Worm (Caenorhabditis elegans): ENCODE measurements around the gene B0252.5.
A peak's percentile ranks its signal among the peaks of the same experiment; 100 is the strongest.

Gene B0252.5

DNA sequence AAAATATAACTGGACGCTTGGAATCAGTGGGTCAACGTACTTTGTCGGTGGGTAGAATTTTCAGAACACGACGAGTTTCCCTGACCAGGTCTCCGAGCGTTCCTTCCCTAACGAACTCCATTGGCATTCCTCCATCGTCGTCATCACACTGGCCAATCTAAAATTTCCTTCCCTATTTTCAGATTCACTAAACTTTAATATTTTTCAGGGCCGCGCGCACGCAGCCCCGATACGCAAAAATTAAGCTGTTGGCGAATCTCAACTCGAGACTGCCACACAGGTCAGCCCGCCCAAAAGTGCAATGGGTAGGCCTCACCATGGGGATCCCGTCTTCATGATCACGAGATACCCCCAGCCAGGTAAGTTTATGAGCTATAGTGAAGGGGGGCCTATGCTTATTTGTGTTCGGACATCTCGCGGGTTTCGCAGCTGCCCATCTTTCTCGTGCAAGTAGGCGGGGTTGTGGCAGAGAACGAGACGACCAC is 49.6 kb upstream of the B0252.5 start (continued):
- no peak for TF ChIP-seq C34B4.2 (tag; optimal IDR thresholded peaks at IDR 0.05)
- no peak for TF ChIP-seq ceh-90 (tag; optimal IDR thresholded peaks at IDR 0.05)
- no peak for TF ChIP-seq unc-30 (tag; optimal IDR thresholded peaks at IDR 0.05)
- TF ChIP-seq C04F5.9 (tag; optimal IDR thresholded peaks at IDR 0.05): peak; percentile 80
- no peak for TF ChIP-seq vab-15 (tag; optimal IDR thresholded peaks at IDR 0.05)
- peak; percentile 2 for TF ChIP-seq C16A3.4 (tag; optimal IDR thresholded peaks at IDR 0.05)
- peak in 1 of 2 experiments; percentile 71 for TF ChIP-seq ztf-11 (tag; optimal IDR thresholded peaks at IDR 0.05)
- TF ChIP-seq efl-1 (optimal IDR thresholded peaks at IDR 0.05): peak; percentile 60 to 78
- peak; percentile 37 to 96 for TF ChIP-seq efl-1 (GFP tag; optimal IDR thresholded peaks at IDR 0.05 in 1 of 2)
- TF ChIP-seq pqm-1 (tag; optimal IDR thresholded peaks at IDR 0.05): no peak
- TF ChIP-seq zag-1 (tag; optimal IDR thresholded peaks at IDR 0.05): no peak
- TF ChIP-seq hlh-17 (GFP tag; optimal IDR thresholded peaks at IDR 0.05; ENCODE audit: borderline replicate concordance): peak; percentile 34
- peak; percentile 59 for TF ChIP-seq zip-4 (GFP tag; optimal IDR thresholded peaks at IDR 0.05)
- peak; percentile 86 for TF ChIP-seq snu-23 (GFP tag; optimal IDR thresholded peaks at IDR 0.05)
- TF ChIP-seq lin-15B (tag; optimal IDR thresholded peaks at IDR 0.05): peak; percentile 35
- peak; percentile 21 for TF ChIP-seq fkh-10 (GFP tag; optimal IDR thresholded peaks at IDR 0.05)
- TF ChIP-seq irx-1 (tag; optimal IDR thresholded peaks at IDR 0.05): peak; percentile 66
- TF ChIP-seq nhr-28 (tag; optimal IDR thresholded peaks at IDR 0.05): no peak
- peak; percentile 85 for TF ChIP-seq lin-13 (GFP tag; optimal IDR thresholded peaks at IDR 0.05)
- TF ChIP-seq elt-2 (tag; optimal IDR thresholded peaks at IDR 0.05): peak; percentile 50
- TF ChIP-seq lin-35 (GFP tag; optimal IDR thresholded peaks at IDR 0.05): peak; percentile 41 to 65
- peak; percentile 59 for TF ChIP-seq ztf-4 (tag; optimal IDR thresholded peaks at IDR 0.05)
- peak; percentile 93 for TF ChIP-seq nhr-47 (tag; optimal IDR thresholded peaks at IDR 0.05)
- peak; percentile 86 for TF ChIP-seq lin-14 (GFP tag; optimal IDR thresholded peaks at IDR 0.05)
- TF ChIP-seq dsc-1 (tag; optimal IDR thresholded peaks at IDR 0.05): peak; percentile 79
- TF ChIP-seq nhr-71 (tag; optimal IDR thresholded peaks at IDR 0.05): peak; percentile 93
- no peak for TF ChIP-seq Y116A8C.19 (tag; optimal IDR thresholded peaks at IDR 0.05; ENCODE audit: borderline replicate concordance)
- no peak for TF ChIP-seq ceh-63 (GFP tag; optimal IDR thresholded peaks at IDR 0.05)
- TF ChIP-seq lsy-2 (tag; optimal IDR thresholded peaks at IDR 0.05): peak; percentile 50 to 71
- no peak for TF ChIP-seq pag-3 (tag; optimal IDR thresholded peaks at IDR 0.05; ENCODE audit: borderline replicate concordance, insufficient read depth)
- TF ChIP-seq mef-2 (tag; optimal IDR thresholded peaks at IDR 0.05): no peak
- TF ChIP-seq ama-1 (optimal IDR thresholded peaks at IDR 0.05): peak; percentile 95
- TF ChIP-seq ceh-88 (GFP tag; IDR thresholded peaks at IDR 0.05): peak; percentile 65; the same call in 1 of the 2 replicates
- TF ChIP-seq isw-1 (GFP tag; IDR thresholded peaks at IDR 0.05): peak; percentile 48
- peak; percentile 70 for TF ChIP-seq egl-13 (tag; optimal IDR thresholded peaks at IDR 0.05)
- peak; percentile 98 for TF ChIP-seq snpc-4 (tag; optimal IDR thresholded peaks at IDR 0.05)
- TF ChIP-seq dpl-1 (GFP tag; optimal IDR thresholded peaks at IDR 0.05): peak; percentile 42 to 54 (median 52)

DNA sequence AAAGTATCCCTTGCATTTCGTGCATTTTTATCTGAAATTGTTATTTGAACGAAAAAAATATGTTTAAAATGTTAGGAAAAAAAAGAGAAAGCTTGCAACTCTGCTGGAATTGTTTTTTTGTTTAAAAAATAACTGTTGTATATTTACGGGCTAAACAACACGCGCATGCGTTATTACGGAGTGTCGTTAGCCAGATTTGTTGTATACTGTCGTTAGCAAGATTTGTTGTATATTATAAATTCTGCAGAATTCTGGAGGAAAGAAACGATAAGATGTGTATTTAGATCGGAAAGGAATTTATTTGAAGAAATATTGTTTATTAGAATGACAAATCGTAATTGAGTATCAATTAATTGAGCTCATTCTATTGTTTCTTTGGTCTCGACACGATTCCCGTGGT is 48.9 kb upstream of the B0252.5 start, which contains the start of gene eif-2Bgamma:
Gene eif-2Bgamma, minus strand, starts transcription at position 31 of the 400 bp plus-strand sequence.
- TF ChIP-seq snpc-4 (tag; optimal IDR thresholded peaks at IDR 0.05) (peak; percentile 85), lsy-2 (tag; optimal IDR thresholded peaks at IDR 0.05) (peak; percentile 34 to 77), lin-35 (GFP tag; optimal IDR thresholded peaks at IDR 0.05) (peak; percentile 50 to 68), xbp-1 (tag; optimal IDR thresholded peaks at IDR 0.05) (peak; percentile 0), hlh-17 (GFP tag; optimal IDR thresholded peaks at IDR 0.05; ENCODE audit: borderline replicate concordance) (no peak), elt-2 (tag; optimal IDR thresholded peaks at IDR 0.05) (no peak), nhr-76 (tag; optimal IDR thresholded peaks at IDR 0.05) (no peak), mep-1 (tag; optimal IDR thresholded peaks at IDR 0.05) (peak; percentile 60), lin-14 (GFP tag; optimal IDR thresholded peaks at IDR 0.05) (peak; percentile 14), C04F5.9 (tag; optimal IDR thresholded peaks at IDR 0.05) (peak; percentile 16), efl-1 (optimal IDR thresholded peaks at IDR 0.05) (peak; percentile 45 to 59), efl-1 (GFP tag; optimal IDR thresholded peaks at IDR 0.05 in 1 of 2) (peak; percentile 51 to 95), ets-5 (GFP tag; IDR thresholded peaks at IDR 0.05) (no peak), C16A3.4 (tag; optimal IDR thresholded peaks at IDR 0.05) (peak; percentile 32), snu-23 (GFP tag; optimal IDR thresholded peaks at IDR 0.05) (peak; percentile 25), dpl-1 (GFP tag; optimal IDR thresholded peaks at IDR 0.05) (peak; percentile 24 to 64 (median 56)), C34B4.2 (tag; optimal IDR thresholded peaks at IDR 0.05) (no peak), nhr-12 (tag; optimal IDR thresholded peaks at IDR 0.05) (no peak), lir-3 (tag; optimal IDR thresholded peaks at IDR 0.05; ENCODE audit: poor library complexity) (no peak), F16B12.6 (tag; optimal IDR thresholded peaks at IDR 0.05) (peak; percentile 44), nhr-71 (tag; optimal IDR thresholded peaks at IDR 0.05) (peak; percentile 7), blmp-1 (tag; optimal IDR thresholded peaks at IDR 0.05) (peak; percentile 44), skn-1 (tag; optimal IDR thresholded peaks at IDR 0.05) (peak; percentile 38), nhr-85 (tag) (no peak), ceh-82 (tag; optimal IDR thresholded peaks at IDR 0.05) (peak in 1 of 3 experiments; percentile 35), efl-3 (GFP tag; optimal IDR thresholded peaks at IDR 0.05) (no peak), rnt-1 (tag; optimal IDR thresholded peaks at IDR 0.05) (peak; percentile 12), grh-1 (GFP tag; IDR thresholded peaks at IDR 0.05) (no peak)

Data from whole organism, L1 larva.